Worm (Caenorhabditis elegans) whole organism, early embryonic: ENCODE data around the gene R06F6.8.
A peak's percentile ranks its signal among the peaks of the same experiment; 100 is the strongest.

Experiments
- B0310.2 ChIP-seq: sonication (generic microtip); optimal IDR thresholded peaks from 2 replicates; lab custom pipeline; 2016; ENCODE audit warnings: mild to moderate bottlenecking, missing genetic modification characterization, missing compliant biosample characterization
- F13C5.2 ChIP-seq: sonication (generic microtip); optimal IDR thresholded peaks from 2 replicates; lab custom pipeline; 2017; ENCODE audit warnings: mild to moderate bottlenecking, missing genetic modification characterization, inconsistent platforms, missing compliant biosample characterization
- aly-1 ChIP-seq: sonication (generic microtip); optimal IDR thresholded peaks from 2 replicates; lab custom pipeline; 2016; ENCODE audit warnings: missing genetic modification characterization, missing compliant biosample characterization
- ama-1 ChIP-seq: fragments of 150-350 bp; optimal IDR thresholded peaks from 2 replicates; lab custom pipeline; 2014
- ceh-13 ChIP-seq: fragments of 200-800 bp; sonication (Bioruptor generic); optimal IDR thresholded peaks from 2 replicates; lab custom pipeline; 2018; ENCODE audit warnings: mild to moderate bottlenecking, missing genetic modification characterization, missing compliant biosample characterization
- ceh-36 ChIP-seq: sonication (generic microtip); optimal IDR thresholded peaks from 2 replicates; lab custom pipeline; 2016; ENCODE audit warnings: missing genetic modification characterization, inconsistent platforms, missing compliant biosample characterization
- ets-7 ChIP-seq: sonication (generic microtip); optimal IDR thresholded peaks from 2 replicates; lab custom pipeline; 2016; ENCODE audit warnings: missing genotype, missing genetic modification characterization, missing compliant biosample characterization
- flt-1 ChIP-seq: fragments of 200-800 bp; sonication (Bioruptor generic); IDR thresholded peaks from 2 replicates; pipeline ENCODE4 v1.3.6; 2022; ENCODE audit warnings: missing genetic modification characterization, missing compliant biosample characterization
- hmbx-1 ChIP-seq: sonication (generic microtip); optimal IDR thresholded peaks from 2 replicates; lab custom pipeline; 2016; ENCODE audit warnings: mild to moderate bottlenecking, missing genetic modification characterization, missing compliant biosample characterization
- hmg-4 ChIP-seq: fragments of 200-800 bp; sonication (Bioruptor generic); optimal IDR thresholded peaks from 2 replicates; lab custom pipeline; 2018; ENCODE audit warnings: mild to moderate bottlenecking, missing genetic modification characterization, missing compliant biosample characterization
- hnd-1 ChIP-seq: sonication (generic microtip); optimal IDR thresholded peaks from 2 replicates; lab custom pipeline; 2016; ENCODE audit warnings: missing genetic modification characterization, missing compliant biosample characterization
- pes-1 ChIP-seq: fragments of 200-800 bp; sonication (Bioruptor generic); IDR thresholded peaks from 2 replicates; pipeline ENCODE4 v1.3.6; 2022; ENCODE audit warnings: missing genetic modification reagents, missing genetic modification characterization, missing compliant biosample characterization
- scrt-1 ChIP-seq: fragments of 200-800 bp; sonication (Bioruptor generic); IDR thresholded peaks from 2 replicates; pipeline ENCODE4 v1.3.6; 2022; ENCODE audit warnings: missing genetic modification characterization, missing compliant biosample characterization
- sea-1 ChIP-seq: fragments of 200-800 bp; sonication (Bioruptor generic); conservative IDR thresholded peaks from 2 replicates; pipeline ENCODE4 v1.3.6; 2022; ENCODE audit warnings: missing genetic modification characterization, missing compliant biosample characterization
- tbx-11 ChIP-seq: fragments of 200-800 bp; sonication (Bioruptor generic); IDR thresholded peaks from 2 replicates; pipeline ENCODE4 v1.3.6; 2022; ENCODE audit warnings: missing genetic modification characterization, missing compliant biosample characterization
- tbx-37 ChIP-seq: fragments of 200-800 bp; sonication (Bioruptor generic); conservative IDR thresholded peaks from 2 replicates; pipeline ENCODE4 v1.3.6; 2022; ENCODE audit warnings: missing genetic modification reagents, missing genetic modification characterization, missing compliant biosample characterization
- tra-4 ChIP-seq: sonication (generic microtip); optimal IDR thresholded peaks from 2 replicates; lab custom pipeline; 2017; ENCODE audit warnings: missing genetic modification characterization, missing compliant biosample characterization

Gene R06F6.8

ce11 chrII:10793393-10793792, 26.4 kb downstream of the R06F6.8 start, which contains the start of gene vps-11:
vps-11 (minus strand) TSS chrII:10793493.
- no peak for TF ChIP-seq scrt-1 (GFP tag; lab: Robert Waterston, UW)
- no peak for TF ChIP-seq sea-1
- TF ChIP-seq tbx-11 (GFP tag; lab: Robert Waterston, UW) = no peak
- TF ChIP-seq ama-1 (lab: Kevin White, UChicago) = no peak
- TF ChIP-seq flt-1 (GFP tag; lab: Robert Waterston, UW) = no peak
- no peak for TF ChIP-seq B0310.2 (tag; lab: Kevin White, UChicago)
- no peak for TF ChIP-seq F13C5.2 (tag; lab: Kevin White, UChicago)
- no peak for TF ChIP-seq pes-1 (GFP tag; lab: Robert Waterston, UW)
- no peak for TF ChIP-seq ets-7 (tag; lab: Kevin White, UChicago)
- TF ChIP-seq hnd-1 (tag; lab: Kevin White, UChicago) = no peak
- no peak for TF ChIP-seq hmbx-1
- no peak for TF ChIP-seq ceh-36 (tag; lab: Kevin White, UChicago)
- no peak for TF ChIP-seq aly-1
- TF ChIP-seq tra-4 (tag; lab: Kevin White, UChicago) = no peak

- TF ChIP-seq tbx-37 (GFP tag; lab: Robert Waterston, UW) (no peak), ceh-36 (tag; lab: Kevin White, UChicago) (no peak), hnd-1 (tag; lab: Kevin White, UChicago) (no peak), hmbx-1 (no peak), pes-1 (GFP tag; lab: Robert Waterston, UW) (no peak), hmg-4 (GFP tag; lab: Kevin White, UChicago) (no peak), ama-1 (lab: Kevin White, UChicago) (no peak), tra-4 (tag; lab: Kevin White, UChicago) (no peak), aly-1 (no peak), flt-1 (GFP tag; lab: Robert Waterston, UW) (no peak), tbx-11 (GFP tag; lab: Robert Waterston, UW) (no peak), sea-1 (no peak), ceh-13 (GFP tag; lab: Kevin White, UChicago) (no peak), scrt-1 (GFP tag; lab: Robert Waterston, UW) (no peak)
Observed at ce11 chrII:10792611-10793010, 27.2 kb downstream of the R06F6.8 start.

- TF ChIP-seq ceh-36 (tag; lab: Kevin White, UChicago) (no peak), scrt-1 (GFP tag; lab: Robert Waterston, UW) (no peak), pes-1 (GFP tag; lab: Robert Waterston, UW) (0 out of 2 replicates have a peak, but pooled peaks have one; percentile 5), B0310.2 (tag; lab: Kevin White, UChicago) (no peak), hmbx-1 (no peak), sea-1 (no peak), hnd-1 (tag; lab: Kevin White, UChicago) (no peak), ets-7 (tag; lab: Kevin White, UChicago) (no peak), ama-1 (lab: Kevin White, UChicago) (peak; percentile 87)
Observed at ce11 chrII:10787240-10787639, 32.5 kb downstream of the R06F6.8 start, which contains the start of gene tag-209. tag-209 (plus strand) TSS chrII:10787312.

ce11 chrII:10784780-10785463, 34.9 kb downstream of the R06F6.8 start, which contains the start of gene cdl-1:
cdl-1 (plus strand) TSS chrII:10785452.
- TF ChIP-seq aly-1 = no peak
- TF ChIP-seq flt-1 (GFP tag; lab: Robert Waterston, UW) = 0 out of 2 replicates have a peak, but pooled peaks have one; percentile 12
- TF ChIP-seq hmbx-1 = no peak

- TF ChIP-seq hmg-4 (GFP tag; lab: Kevin White, UChicago) (no peak), hmbx-1 (no peak), F13C5.2 (tag; lab: Kevin White, UChicago) (no peak), tbx-11 (GFP tag; lab: Robert Waterston, UW) (no peak), flt-1 (GFP tag; lab: Robert Waterston, UW) (no peak), tra-4 (tag; lab: Kevin White, UChicago) (no peak), sea-1 (no peak), aly-1 (no peak), ceh-13 (GFP tag; lab: Kevin White, UChicago) (no peak), tbx-37 (GFP tag; lab: Robert Waterston, UW) (no peak), pes-1 (GFP tag; lab: Robert Waterston, UW) (no peak), ama-1 (lab: Kevin White, UChicago) (no peak)
Observed at ce11 chrII:10784248-10784647, 35.5 kb downstream of the R06F6.8 start.

ce11 chrII:10783201-10783962, 36.4 kb downstream of the R06F6.8 start, which contains the start of gene ect-2:
ect-2 (minus strand) TSS chrII:10783962.
- TF ChIP-seq hnd-1 (tag; lab: Kevin White, UChicago) = no peak

- TF ChIP-seq ama-1 (lab: Kevin White, UChicago) (no peak), hnd-1 (tag; lab: Kevin White, UChicago) (no peak), pes-1 (GFP tag; lab: Robert Waterston, UW) (no peak), ceh-13 (GFP tag; lab: Kevin White, UChicago) (no peak), flt-1 (GFP tag; lab: Robert Waterston, UW) (no peak)
Observed at ce11 chrII:10778026-10778425, 41.8 kb downstream of the R06F6.8 start, which contains the start of gene mpz-1. mpz-1 (minus strand) TSS chrII:10778126.
